Worm (Caenorhabditis elegans) whole organism, late embryonic: ENCODE results near the gene K11D12.7.

Experiments used
- C38D4.7 ChIP-seq: fragments of 200-800 bp; sonication (Bioruptor generic); optimal IDR thresholded peaks from 2 replicates; lab custom pipeline; 2018; ENCODE audit warnings: mild to moderate bottlenecking, missing genetic modification characterization, moderate library complexity, missing compliant biosample characterization
- dmd-4 ChIP-seq: sonication (generic microtip); optimal IDR thresholded peaks from 2 replicates; lab custom pipeline; 2016; ENCODE audit warnings: borderline replicate concordance, missing genetic modification characterization, missing compliant biosample characterization
- elt-2 ChIP-seq: sonication (generic microtip); optimal IDR thresholded peaks from 2 replicates; lab custom pipeline; 2016; ENCODE audit warnings: missing genetic modification reagents, missing genetic modification characterization, missing compliant biosample characterization
- nhr-11 ChIP-seq: fragments of 150-350 bp; optimal IDR thresholded peaks from 2 replicates; lab custom pipeline; 2014; ENCODE audit warnings: missing biosample characterization, missing genetic modification characterization
- pag-3 ChIP-seq: sonication (generic microtip); optimal IDR thresholded peaks from 2 replicates; lab custom pipeline; 2016; ENCODE audit warnings: missing compliant biosample characterization, missing genetic modification characterization, borderline replicate concordance
- pha-4 ChIP-seq: fragments of 150-350 bp; optimal IDR thresholded peaks from 2 replicates; lab custom pipeline; 2018; ENCODE audit warnings: missing biosample characterization, missing genetic modification reagents, missing genetic modification characterization
- tbx-2 ChIP-seq: sonication (generic microtip); optimal IDR thresholded peaks from 2 replicates; lab custom pipeline; 2016; ENCODE audit warnings: missing genetic modification characterization, missing compliant biosample characterization

DNA sequence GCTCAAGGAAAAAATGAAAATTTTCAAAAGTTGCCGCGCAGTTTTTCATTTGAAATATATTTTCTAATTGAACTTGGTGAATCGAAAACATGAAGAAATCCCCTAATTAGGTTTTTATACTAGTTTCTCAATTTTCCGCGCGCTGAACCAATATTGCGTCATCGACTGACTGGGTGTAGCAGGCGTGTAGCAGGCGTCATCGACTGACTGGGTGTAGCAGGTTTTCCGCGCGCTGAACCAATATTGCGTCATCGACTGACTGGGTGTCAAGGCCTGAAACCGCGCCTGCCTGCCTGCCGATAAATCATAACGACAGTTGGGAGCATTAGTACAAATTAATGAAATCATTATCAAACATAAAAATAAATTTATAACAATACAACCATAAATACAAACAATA, 12.9 kb downstream of the K11D12.7 start:
- TF ChIP-seq nhr-11 (no peak), pag-3 (no peak), elt-2 (peak; percentile 7), dmd-4 (tag; lab: Kevin White, UChicago) (no peak), tbx-2 (tag; lab: Kevin White, UChicago) (no peak), pha-4 (no peak), C38D4.7 (no peak)
